Fruit fly (Drosophila melanogaster): ENCODE data around the gene CG18223.

Gene CG18223

dm6 chr3L:18917281-18917680 lies 2.8 kb downstream of the CG18223 start, which contains the start of gene CG6839 (continued):
- TF ChIP-seq cato (GFP tag; optimal IDR thresholded peaks at IDR 0.05; ENCODE audit: borderline replicate concordance) (no peak), CG3995 (GFP tag; optimal IDR thresholded peaks at IDR 0.05) (no peak), CG7786 (GFP tag; optimal IDR thresholded peaks at IDR 0.05) (no peak), Rx (GFP tag; IDR thresholded peaks at IDR 0.05) (no peak), gcm2 (GFP tag; optimal IDR thresholded peaks at IDR 0.05) (no peak), tna (GFP tag; IDR thresholded peaks at IDR 0.05; ENCODE audit: partially characterized antibody) (no peak), mirr (GFP tag; optimal IDR thresholded peaks at IDR 0.05) (peak; percentile 43), stwl (tag; optimal IDR thresholded peaks at IDR 0.05) (no peak), CG13424 (tag; optimal IDR thresholded peaks at IDR 0.05) (no peak), CG9876 (GFP tag; optimal IDR thresholded peaks at IDR 0.05) (no peak)

dm6 chr3L:18916466-18916865 lies 3.7 kb downstream of the CG18223 start:
- TF ChIP-seq CG7963 (GFP tag; IDR thresholded peaks at IDR 0.05; ENCODE audit: partially characterized antibody) (0 out of 3 replicates have a peak, but pooled peaks have one; percentile 22), bcd (GFP tag; optimal IDR thresholded peaks at IDR 0.05) (no peak), CG18619 (GFP tag; optimal IDR thresholded peaks at IDR 0.05) (no peak), CTCF (GFP tag; optimal IDR thresholded peaks at IDR 0.05) (peak; percentile 77)

- TF ChIP-seq ash1 (GFP tag; optimal IDR thresholded peaks at IDR 0.05), result no peak
- 0 out of 2 replicates have a peak, but pooled peaks have one; percentile 6 for TF ChIP-seq ranshi (GFP tag; IDR thresholded peaks at IDR 0.05)
- TF ChIP-seq bigmax (GFP tag; optimal IDR thresholded peaks at IDR 0.05), result no peak
- no peak for TF ChIP-seq Mes4 (GFP tag; optimal IDR thresholded peaks at IDR 0.05)
- no peak for TF ChIP-seq CG2889 (GFP tag; IDR thresholded peaks at IDR 0.05)
- TF ChIP-seq CTCF (GFP tag; optimal IDR thresholded peaks at IDR 0.05), result peak; percentile 83
- 0 out of 2 replicates have a peak, but pooled peaks have one; percentile 5 for TF ChIP-seq lmd (GFP tag; IDR thresholded peaks at IDR 0.05)
These were observed 5.9 kb downstream of the CG18223 start, which contains the start of gene COX6AL2 for dm6 chr3L:18914100-18914683. Gene COX6AL2, minus strand, starts transcription at chr3L:18914150.

- TF ChIP-seq br (optimal IDR thresholded peaks at IDR 0.05), result no peak
- TF ChIP-seq CG6791 (GFP tag; IDR thresholded peaks at IDR 0.05; ENCODE audit: partially characterized antibody), result 0 out of 3 replicates have a peak, but pooled peaks have one; percentile 18
- no peak for TF ChIP-seq ken (GFP tag; IDR thresholded peaks at IDR 0.05)
These were observed 9.0 kb downstream of the CG18223 start, which contains the start of gene Ir75d for dm6 chr3L:18911082-18911481. Gene Ir75d, minus strand, starts transcription at chr3L:18911182.

dm6 chr3L:18904772-18905601 lies 15.1 kb downstream of the CG18223 start, which contains the start of the genes CSN1b and Prp6:
Gene CSN1b, minus strand, starts transcription at chr3L:18904930.
Gene Prp6, plus strand, starts transcription at chr3L:18905372.
- peak in 1 of 3 experiments; percentile 39 for TF ChIP-seq lola (GFP tag; optimal IDR thresholded peaks at IDR 0.05)
- TF ChIP-seq CG10462 (GFP tag; optimal IDR thresholded peaks at IDR 0.05), result no peak
- TF ChIP-seq CG10267 (tag; optimal IDR thresholded peaks at IDR 0.05), result peak; percentile 27
- TF ChIP-seq Ets97D (GFP tag; optimal IDR thresholded peaks at IDR 0.05), result no peak
- TF ChIP-seq CG12155 (GFP tag; optimal IDR thresholded peaks at IDR 0.05), result no peak
- no peak for TF ChIP-seq CG6689 (GFP tag; IDR thresholded peaks at IDR 0.05)
- TF ChIP-seq CG17802 (tag; optimal IDR thresholded peaks at IDR 0.05), result no peak
- TF ChIP-seq nerfin-2 (GFP tag; IDR thresholded peaks at IDR 0.05; ENCODE audit: partially characterized antibody), result no peak
- peak; percentile 41; the same call in 1 of the 3 replicates for TF ChIP-seq CG7963 (GFP tag; IDR thresholded peaks at IDR 0.05; ENCODE audit: partially characterized antibody)
- TF ChIP-seq zfh1 (GFP tag; IDR thresholded peaks at IDR 0.05), result no peak
- no peak for TF ChIP-seq Fer3 (tag; optimal IDR thresholded peaks at IDR 0.05)
- peak; percentile 77 for TF ChIP-seq row (GFP tag; IDR thresholded peaks at IDR 0.05)
- TF ChIP-seq B-H1 (GFP tag; IDR thresholded peaks at IDR 0.05), result no peak
- no peak for TF ChIP-seq CG11456 (GFP tag; IDR thresholded peaks at IDR 0.05)
- no peak for TF ChIP-seq Gsc (GFP tag; IDR thresholded peaks at IDR 0.05)
- TF ChIP-seq CG4617 (GFP tag; optimal IDR thresholded peaks at IDR 0.05; ENCODE audit: borderline replicate concordance), result peak; percentile 16
- TF ChIP-seq CG13424 (tag; optimal IDR thresholded peaks at IDR 0.05), result no peak
- no peak for TF ChIP-seq CG8478 (optimal IDR thresholded peaks at IDR 0.05)
- TF ChIP-seq Doc3 (GFP tag; IDR thresholded peaks at IDR 0.05; ENCODE audit: partially characterized antibody), result peak; percentile 52; the same call in 2 of the 3 replicates
- peak; percentile 67; the same call in 2 of the 3 replicates for TF ChIP-seq knrl (GFP tag; IDR thresholded peaks at IDR 0.05; ENCODE audit: partially characterized antibody)
- peak; percentile 36 for TF ChIP-seq phol (tag; optimal IDR thresholded peaks at IDR 0.05)
